Fruit fly (Drosophila melanogaster): ENCODE results near the gene CG45122.

The CG45122 gene

DNA sequence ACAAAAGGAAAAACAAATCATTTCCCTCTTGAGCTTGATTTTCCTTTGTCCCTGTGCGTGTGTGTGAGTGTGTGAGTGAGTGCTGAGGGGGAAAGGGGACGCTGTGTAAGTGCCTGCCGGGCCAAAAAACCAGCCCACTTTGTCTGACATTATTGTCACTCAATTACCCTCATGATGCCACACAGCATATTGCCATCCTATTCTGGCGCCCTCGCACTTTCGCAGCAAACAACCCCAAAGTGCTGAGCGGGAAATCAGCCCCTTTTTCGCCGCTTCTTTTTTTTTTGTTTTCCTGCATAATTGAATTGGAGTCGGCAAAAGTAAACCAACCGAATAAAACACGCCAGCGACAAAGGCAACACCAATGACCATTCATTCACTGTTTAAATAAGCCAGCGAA lies 31.8 kb downstream of the CG45122 start:
- TF ChIP-seq Jra (GFP tag; optimal IDR thresholded peaks at IDR 0.05) (no peak), OdsH (GFP tag; optimal IDR thresholded peaks at IDR 0.05) (no peak), h (GFP tag; optimal IDR thresholded peaks at IDR 0.05) (no peak), rgr (GFP tag; optimal IDR thresholded peaks at IDR 0.05) (no peak), Hr83 (GFP tag; optimal IDR thresholded peaks at IDR 0.05; ENCODE audit: poor library complexity, severe bottlenecking) (no peak), Sp1 (GFP tag; optimal IDR thresholded peaks at IDR 0.05) (no peak), dsf (GFP tag; optimal IDR thresholded peaks at IDR 0.05; ENCODE audit: borderline replicate concordance) (no peak), Mio (GFP tag; optimal IDR thresholded peaks at IDR 0.05) (no peak), Vsx2 (GFP tag; optimal IDR thresholded peaks at IDR 0.05; ENCODE audit: partially characterized antibody) (no peak), Myc (optimal IDR thresholded peaks at IDR 0.05) (no peak), GATAd (GFP tag; optimal IDR thresholded peaks at IDR 0.05) (no peak), Dif (GFP tag; optimal IDR thresholded peaks at IDR 0.05; ENCODE audit: partially characterized antibody) (no peak), brk (GFP tag; optimal IDR thresholded peaks at IDR 0.05) (no peak), CG9705 (GFP tag; optimal IDR thresholded peaks at IDR 0.05) (no peak), Dfd (GFP tag; optimal IDR thresholded peaks at IDR 0.05) (no peak), tai (GFP tag; optimal IDR thresholded peaks at IDR 0.05) (no peak), Abd-B (GFP tag; optimal IDR thresholded peaks at IDR 0.05) (no peak), CrebA (GFP tag; optimal IDR thresholded peaks at IDR 0.05; ENCODE audit: borderline replicate concordance) (no peak)

DNA sequence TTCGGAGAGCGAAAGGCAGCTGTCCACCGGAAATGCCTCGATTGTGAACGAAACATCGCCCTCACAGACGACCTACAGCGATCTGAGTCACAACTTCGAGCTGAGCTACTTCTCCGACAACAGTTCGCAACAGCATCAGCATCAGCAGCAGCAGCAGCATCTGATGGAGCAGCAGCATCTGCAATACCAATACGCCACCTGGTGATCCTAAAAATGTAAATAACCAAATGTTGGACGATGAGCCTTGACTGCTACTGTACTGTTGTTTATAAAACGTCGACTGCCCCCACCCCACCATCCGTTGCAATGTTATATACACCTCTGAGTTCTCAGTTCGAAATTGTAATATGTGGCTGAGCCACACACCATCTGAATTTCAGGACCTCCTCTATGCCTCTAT lies 33.3 kb downstream of the CG45122 start:
- TF ChIP-seq Dfd (GFP tag; optimal IDR thresholded peaks at IDR 0.05) (peak; percentile 31), woc (GFP tag; optimal IDR thresholded peaks at IDR 0.05) (no peak)

DNA sequence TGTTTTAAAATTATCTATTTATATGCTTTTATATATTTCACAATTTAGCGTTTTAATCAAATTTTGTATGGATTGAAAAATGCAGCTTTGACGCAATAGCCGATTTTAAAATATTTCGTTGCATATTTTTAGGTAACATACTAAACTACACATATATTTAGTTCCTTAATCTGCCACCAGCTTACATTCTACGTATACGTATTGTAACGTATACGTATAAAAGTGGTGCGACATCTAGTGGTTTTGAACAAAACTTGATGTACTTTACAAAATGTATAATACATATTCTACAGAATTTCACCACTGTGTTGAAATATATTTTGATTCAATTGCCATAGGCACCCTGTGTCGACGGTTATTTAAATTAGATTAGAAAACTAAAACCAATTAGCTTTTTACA lies 34.3 kb downstream of the CG45122 start:
- TF ChIP-seq dl (GFP tag; optimal IDR thresholded peaks at IDR 0.05; ENCODE audit: insufficient read depth in 1 of 2, partially characterized antibody in 2 of 2) (no peak), CrebA (GFP tag; optimal IDR thresholded peaks at IDR 0.05; ENCODE audit: borderline replicate concordance) (no peak), Jra (GFP tag; optimal IDR thresholded peaks at IDR 0.05) (no peak), sv (GFP tag; optimal IDR thresholded peaks at IDR 0.05) (no peak), brk (GFP tag; optimal IDR thresholded peaks at IDR 0.05) (peak; percentile 60), jim (GFP tag; optimal IDR thresholded peaks at IDR 0.05) (no peak), Hr83 (GFP tag; optimal IDR thresholded peaks at IDR 0.05; ENCODE audit: poor library complexity, severe bottlenecking) (no peak), rgr (GFP tag; optimal IDR thresholded peaks at IDR 0.05) (no peak), Myc (optimal IDR thresholded peaks at IDR 0.05) (peak; percentile 96), psq (GFP tag; optimal IDR thresholded peaks at IDR 0.05) (no peak), tai (GFP tag; optimal IDR thresholded peaks at IDR 0.05) (peak; percentile 21), woc (GFP tag; optimal IDR thresholded peaks at IDR 0.05) (no peak), Sp1 (GFP tag; optimal IDR thresholded peaks at IDR 0.05) (no peak), Vsx2 (GFP tag; optimal IDR thresholded peaks at IDR 0.05; ENCODE audit: partially characterized antibody) (no peak), CG9705 (GFP tag; optimal IDR thresholded peaks at IDR 0.05) (no peak), pan (optimal IDR thresholded peaks at IDR 0.05) (no peak), Abd-B (GFP tag; optimal IDR thresholded peaks at IDR 0.05) (no peak), N (GFP tag; optimal IDR thresholded peaks at IDR 0.05) (no peak), Hr78 (GFP tag; optimal IDR thresholded peaks at IDR 0.05) (no peak), dsf (GFP tag; optimal IDR thresholded peaks at IDR 0.05; ENCODE audit: borderline replicate concordance) (no peak), HLH106 (tag; optimal IDR thresholded peaks at IDR 0.05) (peak; percentile 19), usp (GFP tag; optimal IDR thresholded peaks at IDR 0.05) (no peak), h (GFP tag; optimal IDR thresholded peaks at IDR 0.05) (no peak), Rel (GFP tag; optimal IDR thresholded peaks at IDR 0.05) (no peak), Rel (tag; optimal IDR thresholded peaks at IDR 0.05) (no peak), lola (GFP tag; optimal IDR thresholded peaks at IDR 0.05) (no peak), Mio (GFP tag; optimal IDR thresholded peaks at IDR 0.05) (no peak), Hnf4 (GFP tag; optimal IDR thresholded peaks at IDR 0.05) (no peak), dmrt93B (GFP tag; optimal IDR thresholded peaks at IDR 0.05) (no peak), br (GFP tag; optimal IDR thresholded peaks at IDR 0.05) (no peak), OdsH (GFP tag; optimal IDR thresholded peaks at IDR 0.05) (no peak), sage (GFP tag; optimal IDR thresholded peaks at IDR 0.05) (no peak), ey (GFP tag; optimal IDR thresholded peaks at IDR 0.05) (no peak), Dif (GFP tag; optimal IDR thresholded peaks at IDR 0.05; ENCODE audit: partially characterized antibody) (no peak), CG32264 (GFP tag; optimal IDR thresholded peaks at IDR 0.05) (no peak), GATAd (GFP tag; optimal IDR thresholded peaks at IDR 0.05) (no peak), foxo (GFP tag; optimal IDR thresholded peaks at IDR 0.05) (peak in 1 of 2 experiments; percentile 10)

Measured in whole organism, wandering third instar larva.